Fruit fly (Drosophila melanogaster) whole organism: ENCODE data around the gene CG44362.

Source experiments
- CG8478 ChIP-seq: fragments of >200 bp; optimal IDR thresholded peaks from 2 replicates; lab custom pipeline; 2018; ENCODE audit warnings: inconsistent platforms
- Dll ChIP-seq: fragments of >200 bp; optimal IDR thresholded peaks from 2 replicates; lab custom pipeline; 2017
- EcR ChIP-seq, 2 experiments: fragments of >200 bp; optimal IDR thresholded peaks; 2 replicates each; lab custom pipeline; 2017; ENCODE audit warnings: missing biosample characterization in 2 of 2, missing genetic modification characterization in 2 of 2, missing genetic modification reagents in 2 of 2
- pan ChIP-seq: fragments of >200 bp; optimal IDR thresholded peaks from 2 replicates; lab custom pipeline; 2017
- psq ChIP-seq: fragments of >200 bp; optimal IDR thresholded peaks from 2 replicates; lab custom pipeline; 2017
- usp ChIP-seq: fragments of >200 bp; optimal IDR thresholded peaks from 2 replicates; lab custom pipeline; 2017; ENCODE audit warnings: missing biosample characterization, missing genetic modification characterization, mixed read lengths

- TF ChIP-seq Dll (no peak), usp (GFP tag; lab: Kevin White, UChicago) (no peak), pan (lab: Kevin White, UChicago) (no peak), CG8478 (no peak), psq (no peak), EcR (GFP tag; optimal IDR thresholded peaks at IDR 0.05; lab: Kevin White, UChicago) (no peak)
Observed at dm6 chr3L:11424858-11425257, 27.5 kb downstream of the CG44362 start, which contains the start of gene CG7560.
